Worm (Caenorhabditis elegans) whole organism, L2 larva: ENCODE data around the gene F55C10.5.
A peak's percentile ranks its signal among the peaks of the same experiment; 100 is the strongest.

ENCODE experiments used
- F13H6.1 ChIP-seq: sonication (generic microtip); optimal IDR thresholded peaks from 2 replicates; lab custom pipeline; 2016; ENCODE audit warnings: missing genetic modification characterization, missing compliant biosample characterization
- R02D3.7 ChIP-seq: fragments of 150-350 bp; optimal IDR thresholded peaks from 2 replicates; lab custom pipeline; 2014; ENCODE audit warnings: missing biosample characterization, missing genetic modification characterization
- Y55F3AM.14 ChIP-seq: fragments of 200-800 bp; sonication (Bioruptor generic); optimal IDR thresholded peaks from 2 replicates; lab custom pipeline; 2018; ENCODE audit warnings: mild to moderate bottlenecking, missing genetic modification characterization, missing compliant biosample characterization
- ZK546.5 ChIP-seq: sonication (generic microtip); optimal IDR thresholded peaks from 2 replicates; lab custom pipeline; 2017; ENCODE audit warnings: missing biosample characterization, missing genetic modification characterization
- aly-2 ChIP-seq: fragments of 150-350 bp; optimal IDR thresholded peaks from 2 replicates; lab custom pipeline; 2014; ENCODE audit warnings: missing biosample characterization, missing genetic modification characterization
- blmp-1 ChIP-seq: sonication (generic microtip); optimal IDR thresholded peaks from 2 replicates; lab custom pipeline; 2017; ENCODE audit warnings: missing genetic modification characterization, mild to moderate bottlenecking, missing compliant biosample characterization, antibody characterized with exemption, moderate library complexity; ENCODE audit not compliant: insufficient read depth
- ceh-16 ChIP-seq: fragments of 150-350 bp; optimal IDR thresholded peaks from 2 replicates; lab custom pipeline; 2014; ENCODE audit warnings: missing biosample characterization, missing genetic modification characterization
- ceh-82 ChIP-seq: fragments of 150-350 bp; optimal IDR thresholded peaks from 2 replicates; lab custom pipeline; 2014; ENCODE audit warnings: missing biosample characterization, missing genetic modification characterization
- crh-2 ChIP-seq: sonication (generic microtip); optimal IDR thresholded peaks from 2 replicates; lab custom pipeline; 2017; ENCODE audit warnings: missing biosample characterization, missing genetic modification characterization
- dmd-4 ChIP-seq: sonication (generic microtip); optimal IDR thresholded peaks from 2 replicates; lab custom pipeline; 2017; ENCODE audit warnings: missing biosample characterization, missing genetic modification characterization
- elt-1 ChIP-seq: fragments of 150-350 bp; optimal IDR thresholded peaks from 2 replicates; lab custom pipeline; 2014; ENCODE audit warnings: missing biosample characterization, missing genetic modification characterization
- elt-3 ChIP-seq: sonication (generic microtip); optimal IDR thresholded peaks from 2 replicates; lab custom pipeline; 2017; ENCODE audit warnings: missing biosample characterization, missing genetic modification characterization
- fos-1 ChIP-seq: fragments of 150-350 bp; optimal IDR thresholded peaks from 2 replicates; lab custom pipeline; 2014; ENCODE audit warnings: missing biosample characterization, missing genetic modification characterization
- gmeb-1 ChIP-seq: fragments of 150-350 bp; optimal IDR thresholded peaks from 2 replicates; lab custom pipeline; 2014; ENCODE audit warnings: missing biosample characterization, missing genetic modification characterization
- lin-11 ChIP-seq: fragments of 150-350 bp; sonication (generic microtip); optimal IDR thresholded peaks from 2 replicates; lab custom pipeline; 2014; ENCODE audit warnings: missing biosample characterization, missing genetic modification characterization, inconsistent platforms, mixed read lengths
- lin-39 ChIP-seq: fragments of 150-350 bp; optimal IDR thresholded peaks from 2 replicates; lab custom pipeline; 2014; ENCODE audit warnings: missing biosample characterization, missing genetic modification reagents, missing genetic modification characterization
- mab-5 ChIP-seq: fragments of 150-350 bp; optimal IDR thresholded peaks from 2 replicates; lab custom pipeline; 2014; ENCODE audit warnings: missing biosample characterization, missing genetic modification characterization
- mbf-1 ChIP-seq: sonication (generic microtip); optimal IDR thresholded peaks from 2 replicates; lab custom pipeline; 2017; ENCODE audit warnings: missing biosample characterization, missing genetic modification characterization
- mdl-1 ChIP-seq, 2 experiments: fragments of 150-350 bp in 1 of 2; sonication (generic microtip) in 1 of 2; optimal IDR thresholded peaks; 2 replicates each; lab custom pipeline; 2017; ENCODE audit warnings: missing biosample characterization in 2 of 2, missing genetic modification characterization in 2 of 2
- nhr-10 ChIP-seq: sonication (generic microtip); optimal IDR thresholded peaks from 2 replicates; lab custom pipeline; 2017; ENCODE audit warnings: missing biosample characterization, missing genetic modification characterization
- nhr-12 ChIP-seq: fragments of 150-350 bp; optimal IDR thresholded peaks from 2 replicates; lab custom pipeline; 2014; ENCODE audit warnings: missing biosample characterization, missing genetic modification characterization
- nhr-23 ChIP-seq: fragments of 150-350 bp; optimal IDR thresholded peaks from 2 replicates; lab custom pipeline; 2014; ENCODE audit warnings: missing biosample characterization, missing genetic modification reagents, missing genetic modification characterization
- nhr-237 ChIP-seq: fragments of 150-350 bp; optimal IDR thresholded peaks from 2 replicates; lab custom pipeline; 2014; ENCODE audit warnings: missing biosample characterization, missing genetic modification characterization
- nhr-25 ChIP-seq: fragments of 150-350 bp; sonication (generic microtip); optimal IDR thresholded peaks from 3 replicates; lab custom pipeline; 2014; ENCODE audit warnings: missing biosample characterization, missing genetic modification characterization
- nhr-6 ChIP-seq: fragments of 150-350 bp; optimal IDR thresholded peaks from 2 replicates; lab custom pipeline; 2014; ENCODE audit warnings: missing biosample characterization, missing genetic modification characterization
- nhr-77 ChIP-seq: fragments of 150-350 bp; optimal IDR thresholded peaks from 2 replicates; lab custom pipeline; 2014; ENCODE audit warnings: missing biosample characterization, missing genetic modification characterization
- peb-1 ChIP-seq: fragments of 150-350 bp; optimal IDR thresholded peaks from 2 replicates; lab custom pipeline; 2014; ENCODE audit warnings: missing biosample characterization, missing genetic modification characterization
- sem-4 ChIP-seq: fragments of 150-350 bp; optimal IDR thresholded peaks from 2 replicates; lab custom pipeline; 2014; ENCODE audit warnings: missing biosample characterization, missing genetic modification reagents, missing genetic modification characterization
- skn-1 ChIP-seq: sonication (generic microtip); optimal IDR thresholded peaks from 2 replicates; lab custom pipeline; 2017; ENCODE audit warnings: missing biosample characterization, missing genetic modification characterization
- sma-3 ChIP-seq: sonication (generic microtip); optimal IDR thresholded peaks from 2 replicates; lab custom pipeline; 2016; ENCODE audit warnings: missing genetic modification reagents, missing genetic modification characterization, missing compliant biosample characterization
- sma-9 ChIP-seq, 2 experiments: fragments of 150-350 bp in 1 of 2; sonication (generic microtip) in 1 of 2; optimal IDR thresholded peaks; 2 replicates each; lab custom pipeline; 2014 to 2016; ENCODE audit warnings: missing genetic modification characterization in 2 of 2, mild to moderate bottlenecking in 1 of 2, missing biosample characterization in 1 of 2, missing compliant biosample characterization in 1 of 2, missing genetic modification reagents in 1 of 2, moderate library complexity in 1 of 2
- snpc-4 ChIP-seq: fragments of 150-350 bp; optimal IDR thresholded peaks from 2 replicates; lab custom pipeline; 2014; ENCODE audit warnings: missing biosample characterization, missing genetic modification characterization
- unc-39 ChIP-seq: fragments of 150-350 bp; optimal IDR thresholded peaks from 2 replicates; lab custom pipeline; 2014; ENCODE audit warnings: missing biosample characterization, missing genetic modification characterization
- zag-1 ChIP-seq: fragments of 150-350 bp; optimal IDR thresholded peaks from 2 replicates; lab custom pipeline; 2014; ENCODE audit warnings: missing biosample characterization, missing genetic modification characterization
- ztf-1 ChIP-seq: fragments of 200-800 bp; sonication (Bioruptor generic); conservative IDR thresholded peaks from 2 replicates; pipeline ENCODE4 v1.3.6; 2022; ENCODE audit warnings: missing genetic modification characterization, missing compliant biosample characterization
- ztf-4 ChIP-seq: fragments of 150-350 bp; optimal IDR thresholded peaks from 2 replicates; lab custom pipeline; 2014; ENCODE audit warnings: missing biosample characterization, missing genetic modification characterization

The F55C10.5 gene

DNA sequence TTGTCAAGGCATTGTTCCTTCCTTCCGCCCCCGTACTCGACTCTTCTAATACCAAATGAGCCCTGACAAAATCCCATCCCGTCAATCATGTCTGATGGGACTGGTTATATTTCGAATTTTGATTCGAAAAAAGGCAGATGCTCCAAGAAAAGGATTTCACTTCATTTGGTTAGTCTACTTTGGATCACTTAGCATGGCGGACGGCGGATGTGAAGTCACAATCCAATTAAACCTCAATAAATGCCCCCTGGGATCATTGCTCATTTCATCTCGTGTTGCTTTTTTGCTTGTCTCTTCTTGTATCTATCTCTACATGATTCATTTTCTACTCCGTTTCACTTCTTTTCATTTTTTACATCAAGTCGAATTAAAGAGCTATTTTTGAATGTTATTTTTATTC, 3.6 kb upstream of the F55C10.5 start:
- TF ChIP-seq snpc-4 = no peak
- no peak for TF ChIP-seq ceh-82 (tag; lab: Kevin White, UChicago)
- no peak for TF ChIP-seq R02D3.7 (tag; lab: Kevin White, UChicago)
- no peak for TF ChIP-seq nhr-6 (tag; lab: Kevin White, UChicago)
- TF ChIP-seq nhr-25 (tag; lab: Kevin White, UChicago) = no peak
- no peak for TF ChIP-seq aly-2 (tag; lab: Kevin White, UChicago)
- TF ChIP-seq sma-3 (GFP tag; lab: Kevin White, UChicago) = no peak
- TF ChIP-seq peb-1 (tag; lab: Kevin White, UChicago) = no peak
- TF ChIP-seq nhr-23 (tag; lab: Kevin White, UChicago) = no peak
- no peak for TF ChIP-seq nhr-12 (tag; lab: Kevin White, UChicago)
- no peak for TF ChIP-seq mab-5 (tag; lab: Kevin White, UChicago)
- TF ChIP-seq fos-1 = no peak
- TF ChIP-seq Y55F3AM.14 (GFP tag; lab: Kevin White, UChicago) = no peak
- TF ChIP-seq lin-39 (tag; lab: Kevin White, UChicago) = no peak
- no peak for TF ChIP-seq mbf-1
- TF ChIP-seq unc-39 (tag; lab: Kevin White, UChicago) = no peak

- TF ChIP-seq sma-9 (GFP tag; optimal IDR thresholded peaks at IDR 0.05; lab: Kevin White, UChicago) (peak; percentile 16), sma-9 (tag; optimal IDR thresholded peaks at IDR 0.05; lab: Kevin White, UChicago) (no peak), mab-5 (tag; lab: Kevin White, UChicago) (no peak), ceh-16 (tag; lab: Kevin White, UChicago) (no peak)
Observed at ce11 chrV:11380571-11380970, 2.3 kb upstream of the F55C10.5 start.

- TF ChIP-seq skn-1 (tag; lab: Kevin White, UChicago) (no peak), Y55F3AM.14 (GFP tag; lab: Kevin White, UChicago) (no peak), dmd-4 (tag; lab: Kevin White, UChicago) (no peak), lin-11 (tag; lab: Kevin White, UChicago) (no peak), blmp-1 (no peak)
Observed at ce11 chrV:11385060-11385459, 2.2 kb downstream of the F55C10.5 start, which contains the start of gene col-154. TSS of gene col-154 (plus strand) at chrV:11385360.

DNA sequence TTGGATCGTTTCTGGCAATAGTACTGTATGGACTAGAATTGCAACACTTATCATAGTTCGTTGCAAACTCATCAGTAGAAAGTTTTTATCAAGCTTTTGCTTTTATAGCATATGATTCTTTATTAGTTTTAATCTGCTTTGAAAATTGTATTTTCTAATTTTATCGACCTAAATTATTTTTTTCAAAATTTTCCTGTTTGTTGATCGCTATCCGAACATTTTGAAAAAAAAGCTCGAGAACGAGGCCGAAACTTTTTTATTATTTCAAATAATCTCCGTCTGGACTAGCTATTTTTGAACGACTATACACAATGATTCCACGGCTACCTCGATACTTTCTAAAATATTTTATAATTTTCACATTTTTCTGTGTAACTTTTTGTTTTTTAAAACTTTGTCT, 3.5 kb downstream of the F55C10.5 start, which contains the start of gene F55C10.4:
Gene F55C10.4 (plus strand): TSS at position 301 of the 400 bp plus-strand sequence.
- TF ChIP-seq ZK546.5 (tag; lab: Kevin White, UChicago) = no peak
- no peak for TF ChIP-seq mab-5 (tag; lab: Kevin White, UChicago)
- TF ChIP-seq ceh-82 (tag; lab: Kevin White, UChicago) = no peak
- TF ChIP-seq gmeb-1 = no peak
- TF ChIP-seq crh-2 (tag; lab: Kevin White, UChicago) = no peak
- TF ChIP-seq lin-11 (tag; lab: Kevin White, UChicago) = no peak
- TF ChIP-seq blmp-1 = no peak
- no peak for TF ChIP-seq F13H6.1

DNA sequence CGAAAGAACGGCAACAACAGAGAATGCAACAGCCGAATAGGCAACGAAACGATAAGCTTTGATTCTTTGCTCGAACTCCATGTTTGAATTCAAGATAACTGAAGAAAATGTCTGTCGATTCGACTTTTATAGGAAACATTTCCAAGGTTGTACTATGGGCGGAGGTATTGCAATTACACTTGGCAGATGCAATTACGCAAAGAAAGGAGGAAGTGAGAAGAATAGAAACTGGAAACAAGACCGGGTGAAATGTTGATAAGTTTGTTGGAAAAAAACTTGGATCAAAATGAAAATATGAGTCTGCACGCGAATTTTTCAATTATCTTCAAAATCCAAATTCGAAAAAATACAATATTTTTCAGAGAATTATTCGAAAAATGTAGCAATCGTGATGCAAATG, 6.9 kb downstream of the F55C10.5 start, which contains the start of gene col-155:
Gene col-155 (minus strand): TSS at position 101 of the 400 bp plus-strand sequence.
- TF ChIP-seq ceh-16 (tag; lab: Kevin White, UChicago) (no peak), ztf-4 (tag; lab: Kevin White, UChicago) (no peak), aly-2 (tag; lab: Kevin White, UChicago) (no peak), elt-1 (tag; lab: Kevin White, UChicago) (no peak), nhr-10 (tag; lab: Kevin White, UChicago) (no peak), sma-3 (GFP tag; lab: Kevin White, UChicago) (no peak), nhr-237 (tag; lab: Kevin White, UChicago) (no peak), nhr-77 (tag; lab: Kevin White, UChicago) (no peak), nhr-23 (tag; lab: Kevin White, UChicago) (no peak), crh-2 (tag; lab: Kevin White, UChicago) (no peak), zag-1 (tag; lab: Kevin White, UChicago) (no peak), skn-1 (tag; lab: Kevin White, UChicago) (no peak)
- TF ChIP-seq, all 48 proteins: peak for 0

ce11 chrV:11390394-11390793, 7.5 kb downstream of the F55C10.5 start, which contains the start of the genes K03B8.11 and K03B8.14:
TSS of gene K03B8.11 (minus strand) at chrV:11390494.
TSS of gene K03B8.14 (plus strand) at chrV:11390503.
- TF ChIP-seq blmp-1 = no peak
- no peak for TF ChIP-seq elt-3 (tag; lab: Kevin White, UChicago)
- TF ChIP-seq nhr-23 (tag; lab: Kevin White, UChicago) = no peak
- TF ChIP-seq ceh-16 (tag; lab: Kevin White, UChicago) = no peak
- no peak for TF ChIP-seq nhr-25 (tag; lab: Kevin White, UChicago)
- no peak for TF ChIP-seq ztf-1 (GFP tag; lab: Robert Waterston, UW)
- TF ChIP-seq R02D3.7 (tag; lab: Kevin White, UChicago) = no peak
- TF ChIP-seq gmeb-1 = no peak
- no peak for TF ChIP-seq sem-4
- TF ChIP-seq mdl-1 (tag; optimal IDR thresholded peaks at IDR 0.05; lab: Kevin White, UChicago) = no peak
- TF ChIP-seq snpc-4 = no peak
- TF ChIP-seq nhr-77 (tag; lab: Kevin White, UChicago) = no peak
- TF ChIP-seq nhr-10 (tag; lab: Kevin White, UChicago) = no peak
- TF ChIP-seq aly-2 (tag; lab: Kevin White, UChicago) = no peak
